Worm (Caenorhabditis elegans) whole organism, L2 larva: ENCODE results near the gene chil-21.
A peak's percentile ranks its signal among the peaks of the same experiment; 100 is the strongest.

Experiments used
- C34F6.9 ChIP-seq: fragments of 150-350 bp; optimal IDR thresholded peaks from 2 replicates; lab custom pipeline; 2014; ENCODE audit warnings: missing biosample characterization, missing genetic modification characterization
- F13H6.1 ChIP-seq: sonication (generic microtip); optimal IDR thresholded peaks from 2 replicates; lab custom pipeline; 2016; ENCODE audit warnings: missing genetic modification characterization, missing compliant biosample characterization
- R02D3.7 ChIP-seq: fragments of 150-350 bp; optimal IDR thresholded peaks from 2 replicates; lab custom pipeline; 2014; ENCODE audit warnings: missing biosample characterization, missing genetic modification characterization
- Y55F3AM.14 ChIP-seq: fragments of 200-800 bp; sonication (Bioruptor generic); optimal IDR thresholded peaks from 2 replicates; lab custom pipeline; 2018; ENCODE audit warnings: mild to moderate bottlenecking, missing genetic modification characterization, missing compliant biosample characterization
- ZK546.5 ChIP-seq: sonication (generic microtip); optimal IDR thresholded peaks from 2 replicates; lab custom pipeline; 2017; ENCODE audit warnings: missing biosample characterization, missing genetic modification characterization
- alr-1 ChIP-seq: fragments of 150-350 bp; optimal IDR thresholded peaks from 2 replicates; lab custom pipeline; 2014; ENCODE audit warnings: missing biosample characterization, missing genetic modification characterization
- aly-2 ChIP-seq: fragments of 150-350 bp; optimal IDR thresholded peaks from 2 replicates; lab custom pipeline; 2014; ENCODE audit warnings: missing biosample characterization, missing genetic modification characterization
- ama-1 ChIP-seq: fragments of 150-350 bp; optimal IDR thresholded peaks from 2 replicates; lab custom pipeline; 2018; ENCODE audit warnings: inconsistent platforms
- blmp-1 ChIP-seq: sonication (generic microtip); optimal IDR thresholded peaks from 2 replicates; lab custom pipeline; 2017; ENCODE audit warnings: missing genetic modification characterization, mild to moderate bottlenecking, missing compliant biosample characterization, antibody characterized with exemption, moderate library complexity; ENCODE audit not compliant: insufficient read depth
- ceh-16 ChIP-seq: fragments of 150-350 bp; optimal IDR thresholded peaks from 2 replicates; lab custom pipeline; 2014; ENCODE audit warnings: missing biosample characterization, missing genetic modification characterization
- crh-2 ChIP-seq: sonication (generic microtip); optimal IDR thresholded peaks from 2 replicates; lab custom pipeline; 2017; ENCODE audit warnings: missing biosample characterization, missing genetic modification characterization
- dmd-4 ChIP-seq: sonication (generic microtip); optimal IDR thresholded peaks from 2 replicates; lab custom pipeline; 2017; ENCODE audit warnings: missing biosample characterization, missing genetic modification characterization
- egl-27 ChIP-seq: sonication (generic microtip); optimal IDR thresholded peaks from 3 replicates; lab custom pipeline; 2017; ENCODE audit warnings: missing biosample characterization, missing genetic modification reagents, missing genetic modification characterization
- elt-3 ChIP-seq: sonication (generic microtip); optimal IDR thresholded peaks from 2 replicates; lab custom pipeline; 2017; ENCODE audit warnings: missing biosample characterization, missing genetic modification characterization
- fos-1 ChIP-seq: fragments of 150-350 bp; optimal IDR thresholded peaks from 2 replicates; lab custom pipeline; 2014; ENCODE audit warnings: missing biosample characterization, missing genetic modification characterization
- gmeb-1 ChIP-seq: fragments of 150-350 bp; optimal IDR thresholded peaks from 2 replicates; lab custom pipeline; 2014; ENCODE audit warnings: missing biosample characterization, missing genetic modification characterization
- lin-11 ChIP-seq: fragments of 150-350 bp; sonication (generic microtip); optimal IDR thresholded peaks from 2 replicates; lab custom pipeline; 2014; ENCODE audit warnings: missing biosample characterization, missing genetic modification characterization, inconsistent platforms, mixed read lengths
- lin-13 ChIP-seq: fragments of 150-350 bp; optimal IDR thresholded peaks from 2 replicates; lab custom pipeline; 2014; ENCODE audit warnings: missing biosample characterization, missing genetic modification reagents, missing genetic modification characterization
- lin-39 ChIP-seq: fragments of 150-350 bp; optimal IDR thresholded peaks from 2 replicates; lab custom pipeline; 2014; ENCODE audit warnings: missing biosample characterization, missing genetic modification reagents, missing genetic modification characterization
- mbf-1 ChIP-seq: sonication (generic microtip); optimal IDR thresholded peaks from 2 replicates; lab custom pipeline; 2017; ENCODE audit warnings: missing biosample characterization, missing genetic modification characterization
- mdl-1 ChIP-seq, 2 experiments: fragments of 150-350 bp in 1 of 2; sonication (generic microtip) in 1 of 2; optimal IDR thresholded peaks; 2 replicates each; lab custom pipeline; 2017; ENCODE audit warnings: missing biosample characterization in 2 of 2, missing genetic modification characterization in 2 of 2
- nhr-10 ChIP-seq: sonication (generic microtip); optimal IDR thresholded peaks from 2 replicates; lab custom pipeline; 2017; ENCODE audit warnings: missing biosample characterization, missing genetic modification characterization
- nhr-11 ChIP-seq: fragments of 150-350 bp; optimal IDR thresholded peaks from 2 replicates; lab custom pipeline; 2014; ENCODE audit warnings: missing biosample characterization, missing genetic modification characterization
- nhr-129 ChIP-seq: fragments of 150-350 bp; optimal IDR thresholded peaks from 2 replicates; lab custom pipeline; 2014; ENCODE audit warnings: missing biosample characterization, missing genetic modification characterization
- nhr-21 ChIP-seq: fragments of 150-350 bp; optimal IDR thresholded peaks from 2 replicates; lab custom pipeline; 2014; ENCODE audit warnings: missing biosample characterization, missing genetic modification characterization
- nhr-23 ChIP-seq: fragments of 150-350 bp; optimal IDR thresholded peaks from 2 replicates; lab custom pipeline; 2014; ENCODE audit warnings: missing biosample characterization, missing genetic modification reagents, missing genetic modification characterization
- nhr-237 ChIP-seq: fragments of 150-350 bp; optimal IDR thresholded peaks from 2 replicates; lab custom pipeline; 2014; ENCODE audit warnings: missing biosample characterization, missing genetic modification characterization
- nhr-25 ChIP-seq: fragments of 150-350 bp; sonication (generic microtip); optimal IDR thresholded peaks from 3 replicates; lab custom pipeline; 2014; ENCODE audit warnings: missing biosample characterization, missing genetic modification characterization
- nhr-77 ChIP-seq: fragments of 150-350 bp; optimal IDR thresholded peaks from 2 replicates; lab custom pipeline; 2014; ENCODE audit warnings: missing biosample characterization, missing genetic modification characterization
- sem-4 ChIP-seq: fragments of 150-350 bp; optimal IDR thresholded peaks from 2 replicates; lab custom pipeline; 2014; ENCODE audit warnings: missing biosample characterization, missing genetic modification reagents, missing genetic modification characterization
- skn-1 ChIP-seq: sonication (generic microtip); optimal IDR thresholded peaks from 2 replicates; lab custom pipeline; 2017; ENCODE audit warnings: missing biosample characterization, missing genetic modification characterization
- sma-3 ChIP-seq: sonication (generic microtip); optimal IDR thresholded peaks from 2 replicates; lab custom pipeline; 2016; ENCODE audit warnings: missing genetic modification reagents, missing genetic modification characterization, missing compliant biosample characterization
- sma-9 ChIP-seq, 2 experiments: fragments of 150-350 bp in 1 of 2; sonication (generic microtip) in 1 of 2; optimal IDR thresholded peaks; 2 replicates each; lab custom pipeline; 2014 to 2016; ENCODE audit warnings: missing genetic modification characterization in 2 of 2, mild to moderate bottlenecking in 1 of 2, missing biosample characterization in 1 of 2, missing compliant biosample characterization in 1 of 2, missing genetic modification reagents in 1 of 2, moderate library complexity in 1 of 2
- snpc-4 ChIP-seq: fragments of 150-350 bp; optimal IDR thresholded peaks from 2 replicates; lab custom pipeline; 2014; ENCODE audit warnings: missing biosample characterization, missing genetic modification characterization
- unc-62 ChIP-seq: fragments of 150-350 bp; optimal IDR thresholded peaks from 2 replicates; lab custom pipeline; 2014; ENCODE audit warnings: missing biosample characterization, missing genetic modification reagents, missing genetic modification characterization
- zag-1 ChIP-seq: fragments of 150-350 bp; optimal IDR thresholded peaks from 2 replicates; lab custom pipeline; 2014; ENCODE audit warnings: missing biosample characterization, missing genetic modification characterization
- ztf-1 ChIP-seq: fragments of 200-800 bp; sonication (Bioruptor generic); conservative IDR thresholded peaks from 2 replicates; pipeline ENCODE4 v1.3.6; 2022; ENCODE audit warnings: missing genetic modification characterization, missing compliant biosample characterization
- ztf-11 ChIP-seq: sonication (generic microtip); optimal IDR thresholded peaks from 2 replicates; lab custom pipeline; 2017; ENCODE audit warnings: missing biosample characterization, missing genetic modification characterization

chil-21 gene

ce11 chrII:9481427-9481826 lies 19.6 kb upstream of the chil-21 start:
- TF ChIP-seq ZK546.5 (no peak), nhr-129 (tag; lab: Kevin White, UChicago) (peak; percentile 27), F13H6.1 (tag; lab: Kevin White, UChicago) (peak; percentile 50), sma-9 (GFP tag; optimal IDR thresholded peaks at IDR 0.05; lab: Kevin White, UChicago) (peak; percentile 41), sma-9 (tag; optimal IDR thresholded peaks at IDR 0.05; lab: Kevin White, UChicago) (no peak)

ce11 chrII:9480006-9480405 lies 18.2 kb upstream of the chil-21 start, which contains the start of gene T19H5.7:
T19H5.7 (minus strand) TSS chrII:9480106.
- TF ChIP-seq gmeb-1 (tag; lab: Kevin White, UChicago) (no peak), sma-9 (GFP tag; optimal IDR thresholded peaks at IDR 0.05; lab: Kevin White, UChicago) (no peak), sma-9 (tag; optimal IDR thresholded peaks at IDR 0.05; lab: Kevin White, UChicago) (no peak), ZK546.5 (no peak), snpc-4 (tag; lab: Kevin White, UChicago) (no peak), nhr-237 (tag; lab: Kevin White, UChicago) (no peak), F13H6.1 (tag; lab: Kevin White, UChicago) (no peak), nhr-25 (tag; lab: Kevin White, UChicago) (no peak), mdl-1 (tag; optimal IDR thresholded peaks at IDR 0.05; lab: Kevin White, UChicago) (no peak), nhr-11 (tag; lab: Kevin White, UChicago) (no peak), fos-1 (tag; lab: Kevin White, UChicago) (no peak), R02D3.7 (no peak), crh-2 (no peak), ama-1 (lab: Kevin White, UChicago) (no peak), lin-39 (tag; lab: Kevin White, UChicago) (no peak), zag-1 (tag; lab: Kevin White, UChicago) (no peak), egl-27 (tag; lab: Kevin White, UChicago) (no peak), skn-1 (tag; lab: Kevin White, UChicago) (no peak), C34F6.9 (tag; lab: Kevin White, UChicago) (no peak), sma-3 (GFP tag; lab: Kevin White, UChicago) (no peak)

- TF ChIP-seq blmp-1 (tag; lab: Kevin White, UChicago) (no peak), nhr-77 (no peak), snpc-4 (tag; lab: Kevin White, UChicago) (no peak), lin-13 (GFP tag; lab: Kevin White, UChicago) (no peak), aly-2 (tag; lab: Kevin White, UChicago) (no peak), lin-11 (tag; lab: Kevin White, UChicago) (no peak), ztf-1 (GFP tag; lab: Robert Waterston, UW) (no peak), dmd-4 (tag; lab: Kevin White, UChicago) (no peak), nhr-10 (tag; lab: Kevin White, UChicago) (no peak), Y55F3AM.14 (GFP tag; lab: Kevin White, UChicago) (no peak), nhr-129 (tag; lab: Kevin White, UChicago) (no peak), ceh-16 (tag; lab: Kevin White, UChicago) (no peak), nhr-237 (tag; lab: Kevin White, UChicago) (no peak), lin-39 (tag; lab: Kevin White, UChicago) (no peak), nhr-23 (tag; lab: Kevin White, UChicago) (no peak), crh-2 (no peak)
These were observed 15.8 kb upstream of the chil-21 start, which contains the start of gene chil-27 for ce11 chrII:9477567-9477966. chil-27 (plus strand) TSS chrII:9477867.

ce11 chrII:9474367-9475105 lies 12.8 kb upstream of the chil-21 start, which contains the start of the genes chil-25 and chil-26:
chil-25 (minus strand) TSS chrII:9474467.
chil-26 (plus strand) TSS chrII:9475055.
- TF ChIP-seq nhr-77 (no peak), fos-1 (tag; lab: Kevin White, UChicago) (no peak), nhr-10 (tag; lab: Kevin White, UChicago) (no peak), mbf-1 (no peak), elt-3 (tag; lab: Kevin White, UChicago) (no peak), sem-4 (tag; lab: Kevin White, UChicago) (no peak), Y55F3AM.14 (GFP tag; lab: Kevin White, UChicago) (no peak), unc-62 (GFP tag; lab: Kevin White, UChicago) (no peak), alr-1 (tag; lab: Kevin White, UChicago) (no peak), dmd-4 (tag; lab: Kevin White, UChicago) (no peak), nhr-21 (tag; lab: Kevin White, UChicago) (no peak), nhr-23 (tag; lab: Kevin White, UChicago) (no peak), sma-3 (GFP tag; lab: Kevin White, UChicago) (no peak), ztf-11 (no peak), nhr-11 (tag; lab: Kevin White, UChicago) (no peak), crh-2 (no peak), egl-27 (tag; lab: Kevin White, UChicago) (no peak), ztf-1 (GFP tag; lab: Robert Waterston, UW) (no peak)
